Worm (Caenorhabditis elegans): ENCODE measurements around the gene C39D10.11.

C39D10.11 gene

DNA sequence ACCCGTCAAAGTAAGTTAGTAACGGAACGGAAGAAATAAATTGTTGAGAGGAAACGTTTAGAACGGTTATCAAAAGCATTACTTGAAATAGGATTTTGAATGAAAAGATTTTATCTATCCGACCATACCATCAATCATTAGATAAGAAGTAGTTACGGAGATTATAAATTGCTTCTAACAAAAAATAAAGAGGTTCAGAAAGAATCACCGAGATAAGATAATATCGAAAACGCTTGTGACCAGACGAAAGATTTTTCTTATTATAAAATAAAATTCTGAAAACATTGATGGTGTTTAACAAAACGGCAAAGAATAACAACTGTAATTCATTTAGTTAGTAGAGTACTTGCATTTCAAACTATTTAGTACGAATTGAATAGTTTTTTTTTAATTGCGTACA, 22.2 kb upstream of the C39D10.11 start, which contains the start of gene C39D10.8:
TSS of gene C39D10.8 (minus strand) at position 101 of the 400 bp plus-strand sequence.
- peak; percentile 1 for TF ChIP-seq lin-40 (tag; optimal IDR thresholded peaks at IDR 0.05)
- no peak for TF ChIP-seq fkh-3 (tag; optimal IDR thresholded peaks at IDR 0.05)

DNA sequence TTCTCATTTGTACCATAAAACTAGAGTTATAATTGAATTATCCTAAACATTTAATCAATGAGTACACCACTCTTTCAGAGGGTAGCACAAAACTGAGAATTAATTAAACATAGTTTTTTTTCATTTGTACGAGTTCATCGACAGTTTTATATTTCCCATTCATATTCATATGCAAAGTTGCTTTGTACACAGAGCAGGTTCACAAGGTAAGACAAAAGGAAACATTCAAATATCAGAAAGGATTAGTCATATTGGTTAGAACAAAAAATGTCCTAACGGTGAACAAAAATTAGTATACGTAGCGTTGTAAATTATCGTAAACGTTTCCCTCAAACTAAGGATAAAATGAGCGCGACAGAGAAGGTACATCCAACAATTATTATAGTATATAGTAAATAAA, 21.8 kb upstream of the C39D10.11 start:
- TF ChIP-seq athp-1 (tag; optimal IDR thresholded peaks at IDR 0.05) (no peak), ztf-6 (GFP tag; IDR thresholded peaks at IDR 0.05) (no peak), Y67H2A.10 (GFP tag; conservative IDR thresholded peaks at IDR 0.05) (no peak), nfya-1 (tag; optimal IDR thresholded peaks at IDR 0.05; ENCODE audit: borderline replicate concordance, insufficient read depth) (no peak), gei-17 (GFP tag; optimal IDR thresholded peaks at IDR 0.05) (no peak)

ce11 chrX:7883994-7884393, 19.1 kb upstream of the C39D10.11 start, which contains the start of gene pcyt-2.2:
pcyt-2.2 (plus strand) TSS chrX:7884294.
- TF ChIP-seq Y56A3A.18 (GFP tag; IDR thresholded peaks at IDR 0.05) (no peak), lir-1 (GFP tag; conservative IDR thresholded peaks at IDR 0.05) (no peak), ceh-27 (GFP tag; optimal IDR thresholded peaks at IDR 0.05) (no peak), rcor-1 (GFP tag; IDR thresholded peaks at IDR 0.05) (no peak), hmg-1.2 (GFP tag; IDR thresholded peaks at IDR 0.05) (no peak), hmg-20 (GFP tag; IDR thresholded peaks at IDR 0.05) (no peak), Y67H2A.10 (GFP tag; conservative IDR thresholded peaks at IDR 0.05) (no peak), aptf-3 (GFP tag; IDR thresholded peaks at IDR 0.05) (no peak), lin-35 (GFP tag; optimal IDR thresholded peaks at IDR 0.05) (no peak), ceh-79 (tag; optimal IDR thresholded peaks at IDR 0.05) (no peak), snpc-4 (GFP tag; optimal IDR thresholded peaks at IDR 0.05) (no peak), snpc-4 (tag; optimal IDR thresholded peaks at IDR 0.05) (no peak), lin-40 (tag; optimal IDR thresholded peaks at IDR 0.05) (no peak), F10E7.11 (tag; optimal IDR thresholded peaks at IDR 0.05) (no peak), repo-1 (tag; optimal IDR thresholded peaks at IDR 0.05) (no peak)

- no peak for TF ChIP-seq egl-18 (GFP tag; IDR thresholded peaks at IDR 0.05)
- TF ChIP-seq T26A5.8 (tag; optimal IDR thresholded peaks at IDR 0.05) = no peak
- TF ChIP-seq unc-62 (GFP tag; optimal IDR thresholded peaks at IDR 0.05) = no peak
- no peak for TF ChIP-seq lag-1 (GFP tag; IDR thresholded peaks at IDR 0.05)
- no peak for TF ChIP-seq ccch-3 (GFP tag; optimal IDR thresholded peaks at IDR 0.05)
- no peak for TF ChIP-seq mcd-1 (GFP tag; IDR thresholded peaks at IDR 0.05)
- TF ChIP-seq snpc-1.1 (tag; optimal IDR thresholded peaks at IDR 0.05; ENCODE audit: insufficient read depth) = no peak
- TF ChIP-seq tbp1 (GFP tag; optimal IDR thresholded peaks at IDR 0.05) = no peak
- TF ChIP-seq nhr-90 (tag; optimal IDR thresholded peaks at IDR 0.05) = no peak
- no peak for TF ChIP-seq lsl-1 (GFP tag; optimal IDR thresholded peaks at IDR 0.05)
- no peak for TF ChIP-seq madf-10 (tag; optimal IDR thresholded peaks at IDR 0.05)
- TF ChIP-seq snpc-4 (GFP tag; optimal IDR thresholded peaks at IDR 0.05) = no peak
- no peak for TF ChIP-seq snpc-4 (tag; optimal IDR thresholded peaks at IDR 0.05)
- no peak for TF ChIP-seq dpff-1 (tag; optimal IDR thresholded peaks at IDR 0.05)
Observed at ce11 chrX:7886200-7886599, 16.9 kb upstream of the C39D10.11 start.

- TF ChIP-seq madf-3 (GFP tag; IDR thresholded peaks at IDR 0.05) (no peak), cebp-1 (GFP tag; IDR thresholded peaks at IDR 0.05) (no peak), cebp-1 (tag; optimal IDR thresholded peaks at IDR 0.05) (no peak)
Observed at ce11 chrX:7888915-7889314, 14.2 kb upstream of the C39D10.11 start, which contains the start of gene C39D10.2. C39D10.2 (plus strand) TSS chrX:7889215.

Data from whole organism, young adult.